Worm (Caenorhabditis elegans) whole organism, L2 larva: Measurements from ENCODE around the gene fcd-2.

Experiments used
- nhr-237 ChIP-seq: fragments of 150-350 bp; optimal IDR thresholded peaks from 2 replicates; lab custom pipeline; 2014; ENCODE audit warnings: missing biosample characterization, missing genetic modification characterization
- nhr-77 ChIP-seq: fragments of 150-350 bp; optimal IDR thresholded peaks from 2 replicates; lab custom pipeline; 2014; ENCODE audit warnings: missing biosample characterization, missing genetic modification characterization
- ztf-4 ChIP-seq: fragments of 150-350 bp; optimal IDR thresholded peaks from 2 replicates; lab custom pipeline; 2014; ENCODE audit warnings: missing biosample characterization, missing genetic modification characterization

- TF ChIP-seq nhr-77 (tag; lab: Kevin White, UChicago) (no peak), ztf-4 (tag; lab: Kevin White, UChicago) (no peak), nhr-237 (no peak)
Observed at ce11 chrIV:15053271-15053670, 27.8 kb downstream of the fcd-2 start, which contains the start of gene srt-47.
